Fruit fly (Drosophila melanogaster): ENCODE measurements around the gene phu.

The phu gene

DNA sequence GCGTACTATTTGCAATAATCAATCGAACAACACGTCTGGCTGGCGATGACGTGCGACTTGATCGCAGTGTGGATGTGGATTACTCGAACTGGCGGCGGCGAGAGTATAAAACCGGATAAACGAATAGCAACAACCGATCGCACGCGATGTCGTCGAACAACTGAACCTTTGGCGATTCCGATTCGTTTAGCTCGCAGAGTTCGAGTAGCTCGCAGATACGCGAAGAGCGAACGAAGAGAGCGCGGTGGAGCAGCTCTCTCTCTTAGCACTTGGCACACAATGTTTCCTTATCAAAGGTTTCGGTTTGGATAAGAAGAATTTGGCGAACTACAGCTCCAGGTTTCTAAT, 7.8 kb downstream of the phu start, which contains the start of gene RhoL (continued):
- TF ChIP-seq lola (GFP tag; optimal IDR thresholded peaks at IDR 0.05) (no peak), wor (GFP tag; IDR thresholded peaks at IDR 0.05) (no peak), Xrp1 (GFP tag; IDR thresholded peaks at IDR 0.05) (no peak), CG10565 (GFP tag; optimal IDR thresholded peaks at IDR 0.05) (no peak), tll (GFP tag; optimal IDR thresholded peaks at IDR 0.05) (no peak), unpg (GFP tag; optimal IDR thresholded peaks at IDR 0.05) (peak; percentile 24), dm (GFP tag; optimal IDR thresholded peaks at IDR 0.05) (no peak), CG7271 (tag; optimal IDR thresholded peaks at IDR 0.05) (no peak), CG11723 (GFP tag; optimal IDR thresholded peaks at IDR 0.05) (no peak), sna (GFP tag; IDR thresholded peaks at IDR 0.05; ENCODE audit: partially characterized antibody) (peak; percentile 62), CG10147 (GFP tag; optimal IDR thresholded peaks at IDR 0.05) (no peak), kni (GFP tag; optimal IDR thresholded peaks at IDR 0.05) (peak; percentile 29), CG2678 (tag; optimal IDR thresholded peaks at IDR 0.05) (no peak), CG43689 (GFP tag; IDR thresholded peaks at IDR 0.05) (no peak), Trl (optimal IDR thresholded peaks at IDR 0.05) (peak; percentile 93), Trl (GFP tag; optimal IDR thresholded peaks at IDR 0.05) (peak; percentile 38), Nf-YB (GFP tag; optimal IDR thresholded peaks at IDR 0.05) (peak; percentile 55), CG11093 (GFP tag; IDR thresholded peaks at IDR 0.05) (no peak), E2f2 (GFP tag; IDR thresholded peaks at IDR 0.05) (no peak), CG13123 (GFP tag; optimal IDR thresholded peaks at IDR 0.05) (no peak), CG17829 (tag; optimal IDR thresholded peaks at IDR 0.05) (no peak), Dll (GFP tag; IDR thresholded peaks at IDR 0.05; ENCODE audit: partially characterized antibody) (peak; percentile 57; the same call in 1 of the 4 replicates), CG30403 (GFP tag; optimal IDR thresholded peaks at IDR 0.05) (no peak), pnt (GFP tag; optimal IDR thresholded peaks at IDR 0.05) (no peak), CG10321 (GFP tag; IDR thresholded peaks at IDR 0.05) (no peak), CG14667 (GFP tag; IDR thresholded peaks at IDR 0.05) (no peak), kay (GFP tag; optimal IDR thresholded peaks at IDR 0.05) (no peak), Opbp (GFP tag; IDR thresholded peaks at IDR 0.05; ENCODE audit: partially characterized antibody) (peak; percentile 30; the same call in 1 of the 3 replicates), CTCF (GFP tag; optimal IDR thresholded peaks at IDR 0.05) (no peak), BtbVII (GFP tag; optimal IDR thresholded peaks at IDR 0.05) (no peak), CG3838 (GFP tag; optimal IDR thresholded peaks at IDR 0.05) (no peak), pho (GFP tag; optimal IDR thresholded peaks at IDR 0.05) (no peak), pros (GFP tag; optimal IDR thresholded peaks at IDR 0.05) (peak; percentile 4), Doc2 (GFP tag; IDR thresholded peaks at IDR 0.05) (no peak), az2 (GFP tag; optimal IDR thresholded peaks at IDR 0.05) (no peak), Bdp1 (GFP tag; optimal IDR thresholded peaks at IDR 0.05) (no peak), ems (GFP tag; optimal IDR thresholded peaks at IDR 0.05) (no peak), Ravus (GFP tag; IDR thresholded peaks at IDR 0.05) (no peak), slbo (GFP tag; IDR thresholded peaks at IDR 0.05) (0 out of 2 replicates have a peak, but pooled peaks have one; percentile 10), CG18476 (GFP tag; optimal IDR thresholded peaks at IDR 0.05) (no peak), ara (GFP tag; IDR thresholded peaks at IDR 0.05) (no peak), Atf6 (GFP tag; IDR thresholded peaks at IDR 0.05) (no peak), CG12299 (tag; optimal IDR thresholded peaks at IDR 0.05) (peak; percentile 0), cg (GFP tag; optimal IDR thresholded peaks at IDR 0.05) (no peak)
